Fruit fly (Drosophila melanogaster) whole organism, embryonic: ENCODE measurements around the gene CG2841.

Experiments
- Ada2b ChIP-seq: fragments of 200-800 bp; sonication (Bioruptor generic); IDR thresholded peaks from 2 replicates; pipeline ENCODE4 v1.3.6; 2022; ENCODE audit warnings: missing biosample characterization, missing genetic modification characterization
- Antp ChIP-seq: fragments of 200-800 bp; sonication (Bioruptor generic); optimal IDR thresholded peaks from 3 replicates; lab custom pipeline; 2016; ENCODE audit warnings: missing biosample characterization, missing genetic modification characterization
- B-H1 ChIP-seq: fragments of 200-800 bp; sonication (Bioruptor generic); IDR thresholded peaks from 3 replicates; pipeline ENCODE4 v1.3.6; 2022; ENCODE audit warnings: missing biosample characterization, missing genetic modification characterization
- B-H2 ChIP-seq: fragments of 200-800 bp; sonication (Bioruptor generic); optimal IDR thresholded peaks from 2 replicates; lab custom pipeline; 2018; ENCODE audit warnings: missing biosample characterization, mild to moderate bottlenecking, missing genetic modification characterization
- BEAF-32 ChIP-seq: fragments of 200-800 bp; sonication (Bioruptor generic); optimal IDR thresholded peaks from 3 replicates; lab custom pipeline; 2017; ENCODE audit warnings: missing biosample characterization, missing genetic modification characterization, mild to moderate bottlenecking, moderate library complexity, missing genetic modification reagents
- Blimp-1 ChIP-seq: fragments of 200-800 bp; sonication (Bioruptor generic); optimal IDR thresholded peaks from 3 replicates; lab custom pipeline; 2018; ENCODE audit warnings: missing biosample characterization, missing genetic modification characterization, mild to moderate bottlenecking, moderate library complexity, missing genetic modification reagents
- CG10274 ChIP-seq: fragments of 200-800 bp; sonication (Bioruptor generic); optimal IDR thresholded peaks from 3 replicates; lab custom pipeline; 2017; ENCODE audit warnings: missing biosample characterization, mild to moderate bottlenecking, missing genetic modification characterization
- CG10543 ChIP-seq: fragments of 200-800 bp; sonication (Bioruptor generic); optimal IDR thresholded peaks from 3 replicates; lab custom pipeline; 2017; ENCODE audit warnings: missing biosample characterization, mild to moderate bottlenecking, missing genetic modification characterization, moderate library complexity
- CG10959 ChIP-seq: fragments of 200-800 bp; sonication (Bioruptor generic); IDR thresholded peaks from 2 replicates; pipeline ENCODE4 v1.3.6; 2022; ENCODE audit warnings: missing biosample characterization, missing genetic modification characterization
- CG12104 ChIP-seq: fragments of 200-800 bp; sonication (Bioruptor generic); optimal IDR thresholded peaks from 3 replicates; lab custom pipeline; 2016; ENCODE audit warnings: missing biosample characterization, missing genetic modification characterization
- CG12299 ChIP-seq: fragments of 200-800 bp; sonication (Bioruptor generic); optimal IDR thresholded peaks from 2 replicates; lab custom pipeline; 2018; ENCODE audit warnings: missing biosample characterization, mild to moderate bottlenecking, missing genetic modification characterization
- CG13287 ChIP-seq: fragments of 200-800 bp; sonication (Bioruptor generic); IDR thresholded peaks from 2 replicates; pipeline ENCODE4 v1.3.6; 2022; ENCODE audit warnings: missing biosample characterization, missing genetic modification characterization; ENCODE audit not compliant: partially characterized antibody
- CG14860 ChIP-seq: fragments of 200-800 bp; sonication (Bioruptor generic); IDR thresholded peaks from 3 replicates; pipeline ENCODE4 v1.3.6; 2022; ENCODE audit warnings: missing biosample characterization, missing genetic modification characterization; ENCODE audit not compliant: partially characterized antibody
- CG1792 ChIP-seq: fragments of 200-800 bp; sonication (Bioruptor generic); optimal IDR thresholded peaks from 2 replicates; lab custom pipeline; 2016; ENCODE audit warnings: missing biosample characterization, missing genetic modification characterization
- CG1832 ChIP-seq: fragments of 200-800 bp; sonication (Bioruptor generic); optimal IDR thresholded peaks from 2 replicates; lab custom pipeline; 2017; ENCODE audit warnings: missing biosample characterization, mild to moderate bottlenecking, missing genetic modification characterization, inconsistent platforms
- CG31441 ChIP-seq: fragments of 200-800 bp; sonication (Bioruptor generic); IDR thresholded peaks from 2 replicates; pipeline ENCODE4 v1.3.6; 2022; ENCODE audit warnings: missing biosample characterization, missing genetic modification characterization
- CG34376 ChIP-seq: fragments of 200-800 bp; sonication (Bioruptor generic); optimal IDR thresholded peaks from 2 replicates; lab custom pipeline; 2018; ENCODE audit warnings: missing biosample characterization, mild to moderate bottlenecking, missing genetic modification characterization
- CG3726 ChIP-seq: fragments of 200-800 bp; sonication (Bioruptor generic); IDR thresholded peaks from 3 replicates; pipeline ENCODE4, ENCODE4 v1.3.6; 2022; ENCODE audit warnings: missing biosample characterization, missing genetic modification characterization
- CG5953 ChIP-seq: fragments of 200-800 bp; sonication (Bioruptor generic); IDR thresholded peaks from 2 replicates; pipeline ENCODE4 v1.3.6; 2022; ENCODE audit warnings: missing biosample characterization, missing genetic modification characterization
- CG6254 ChIP-seq: fragments of 200-800 bp; sonication (Bioruptor generic); optimal IDR thresholded peaks from 3 replicates; lab custom pipeline; 2017; ENCODE audit warnings: mild to moderate bottlenecking, missing biosample characterization, missing genetic modification reagents, missing genetic modification characterization
- CG6854 ChIP-seq: fragments of 200-800 bp; sonication (Bioruptor generic); optimal IDR thresholded peaks from 3 replicates; lab custom pipeline; 2017; ENCODE audit warnings: missing biosample characterization, mild to moderate bottlenecking, missing genetic modification characterization
- CG8281 ChIP-seq: fragments of 200-800 bp; sonication (Bioruptor generic); optimal IDR thresholded peaks from 2 replicates; lab custom pipeline; 2018; ENCODE audit warnings: missing biosample characterization, mild to moderate bottlenecking, missing genetic modification characterization, moderate library complexity
- CG9797 ChIP-seq: fragments of 200-800 bp; sonication (Bioruptor generic); optimal IDR thresholded peaks from 3 replicates; lab custom pipeline; 2018; ENCODE audit warnings: missing biosample characterization, mild to moderate bottlenecking, missing genetic modification characterization
- CG9817 ChIP-seq: fragments of 200-800 bp; sonication (Bioruptor generic); optimal IDR thresholded peaks from 2 replicates; lab custom pipeline; 2018; ENCODE audit warnings: missing biosample characterization, mild to moderate bottlenecking, missing genetic modification characterization, moderate library complexity
- CrebB ChIP-seq: fragments of 200-800 bp; sonication (Bioruptor generic); optimal IDR thresholded peaks from 3 replicates; lab custom pipeline; 2018; ENCODE audit warnings: missing biosample characterization, mild to moderate bottlenecking, missing genetic modification characterization
- Dfd ChIP-seq, 2 experiments: fragments of >200 bp; optimal IDR thresholded peaks; 2 replicates each; lab custom pipeline; 2017; ENCODE audit warnings: missing biosample characterization in 2 of 2, missing genetic modification characterization in 2 of 2
- Ets65A ChIP-seq: fragments of 200-800 bp; sonication (Bioruptor generic); peaks from one replicate; lab custom pipeline; 2016; ENCODE audit warnings: missing biosample characterization, missing genetic modification characterization
- HHEX ChIP-seq: fragments of 200-800 bp; sonication (Bioruptor generic); optimal IDR thresholded peaks from 3 replicates; lab custom pipeline; 2017; ENCODE audit warnings: missing biosample characterization, mild to moderate bottlenecking, missing genetic modification characterization, missing genetic modification reagents
- Hand ChIP-seq: fragments of 200-800 bp; sonication (Bioruptor generic); optimal IDR thresholded peaks from 2 replicates; lab custom pipeline; 2017; ENCODE audit warnings: mild to moderate bottlenecking, missing biosample characterization, missing genetic modification reagents, missing genetic modification characterization
- Hey ChIP-seq: fragments of 200-800 bp; sonication (Bioruptor generic); optimal IDR thresholded peaks from 3 replicates; lab custom pipeline; 2018; ENCODE audit warnings: missing biosample characterization, mild to moderate bottlenecking, missing genetic modification characterization
- Oli ChIP-seq: fragments of 200-800 bp; sonication (Bioruptor generic); optimal IDR thresholded peaks from 2 replicates; lab custom pipeline; 2018; ENCODE audit warnings: missing biosample characterization, mild to moderate bottlenecking, missing genetic modification characterization, moderate library complexity
- TFAM ChIP-seq: fragments of 200-800 bp; sonication (Bioruptor generic); optimal IDR thresholded peaks from 2 replicates; lab custom pipeline; 2017; ENCODE audit warnings: missing biosample characterization, missing genetic modification characterization, inconsistent platforms
- ase ChIP-seq: fragments of 200-800 bp; sonication (Bioruptor generic); IDR thresholded peaks from 3 replicates; pipeline ENCODE4 v1.3.6; 2022; ENCODE audit warnings: missing biosample characterization, missing genetic modification characterization
- emc ChIP-seq: fragments of 200-800 bp; sonication (Bioruptor generic); optimal IDR thresholded peaks from 2 replicates; lab custom pipeline; 2016; ENCODE audit warnings: missing biosample characterization, missing genetic modification characterization
- exex ChIP-seq: fragments of 200-800 bp; sonication (Bioruptor generic); optimal IDR thresholded peaks from 4 replicates; lab custom pipeline; 2018; ENCODE audit warnings: missing biosample characterization, mild to moderate bottlenecking, missing genetic modification characterization, moderate library complexity
- fu2 ChIP-seq: fragments of 200-800 bp; sonication (Bioruptor generic); optimal IDR thresholded peaks from 2 replicates; lab custom pipeline; 2016; ENCODE audit warnings: missing biosample characterization, missing genetic modification characterization
- kay ChIP-seq: fragments of 200-800 bp; sonication (Bioruptor generic); optimal IDR thresholded peaks from 2 replicates; lab custom pipeline; 2016; ENCODE audit warnings: missing biosample characterization, missing genetic modification characterization
- nmo ChIP-seq: fragments of 200-800 bp; sonication (Bioruptor generic); optimal IDR thresholded peaks from 2 replicates; lab custom pipeline; 2018; ENCODE audit warnings: missing biosample characterization, mild to moderate bottlenecking, missing genetic modification characterization, moderate library complexity
- oc ChIP-seq: fragments of 200-800 bp; sonication (Bioruptor generic); optimal IDR thresholded peaks from 2 replicates; lab custom pipeline; 2018; ENCODE audit warnings: missing biosample characterization, mild to moderate bottlenecking, missing genetic modification characterization, moderate library complexity
- pita ChIP-seq: fragments of 200-800 bp; sonication (Bioruptor generic); optimal IDR thresholded peaks from 2 replicates; lab custom pipeline; 2017; ENCODE audit warnings: missing biosample characterization, mild to moderate bottlenecking, missing genetic modification characterization
- psq ChIP-seq: fragments of 200-800 bp; sonication (Bioruptor generic); optimal IDR thresholded peaks from 2 replicates; lab custom pipeline; 2017; ENCODE audit warnings: missing biosample characterization, missing genetic modification characterization
- pum ChIP-seq: fragments of 200-800 bp; sonication (Bioruptor generic); optimal IDR thresholded peaks from 2 replicates; lab custom pipeline; 2016; ENCODE audit warnings: missing biosample characterization, missing genetic modification characterization
- sd ChIP-seq: fragments of 200-800 bp; sonication (Bioruptor generic); optimal IDR thresholded peaks from 3 replicates; lab custom pipeline; 2018; ENCODE audit warnings: missing biosample characterization, mild to moderate bottlenecking, missing genetic modification characterization, moderate library complexity
- shn ChIP-seq: fragments of 200-800 bp; sonication (Bioruptor generic); optimal IDR thresholded peaks from 3 replicates; lab custom pipeline; 2016; ENCODE audit warnings: missing biosample characterization, missing genetic modification characterization
- slbo ChIP-seq: fragments of 200-800 bp; sonication (Bioruptor generic); IDR thresholded peaks from 2 replicates; pipeline ENCODE4 v1.3.6; 2022; ENCODE audit warnings: missing biosample characterization, missing genetic modification characterization
- sqz ChIP-seq: fragments of 200-800 bp; sonication (Bioruptor generic); optimal IDR thresholded peaks from 3 replicates; lab custom pipeline; 2018; ENCODE audit warnings: missing biosample characterization, mild to moderate bottlenecking, missing genetic modification characterization
- sr ChIP-seq: fragments of 200-800 bp; sonication (Bioruptor generic); IDR thresholded peaks from 3 replicates; pipeline ENCODE4 v1.3.6; 2022; ENCODE audit warnings: missing biosample characterization, missing genetic modification characterization
- tna ChIP-seq: fragments of 200-800 bp; sonication (Bioruptor generic); IDR thresholded peaks from 2 replicates; pipeline ENCODE4 v1.3.6; 2022; ENCODE audit warnings: missing biosample characterization, missing genetic modification characterization; ENCODE audit not compliant: partially characterized antibody
- tup ChIP-seq: fragments of 200-800 bp; sonication (Bioruptor generic); optimal IDR thresholded peaks from 2 replicates; lab custom pipeline; 2016; ENCODE audit warnings: missing biosample characterization, mild to moderate bottlenecking, missing genetic modification characterization, moderate library complexity
- wdn ChIP-seq: fragments of 200-800 bp; sonication (Bioruptor generic); IDR thresholded peaks from 2 replicates; pipeline ENCODE4 v1.3.6; 2022; ENCODE audit warnings: missing biosample characterization, missing genetic modification characterization
- zfh1 ChIP-seq: fragments of 200-800 bp; sonication (Bioruptor generic); IDR thresholded peaks from 3 replicates; pipeline ENCODE4 v1.3.6; 2022; ENCODE audit warnings: missing biosample characterization, missing genetic modification characterization

The CG2841 gene

dm6 chrX:2329312-2329711 is 36.8 kb downstream of the CG2841 start (continued):
- TF ChIP-seq nmo (GFP tag; lab: Kevin White, UChicago) (peak; percentile 81), wdn (GFP tag; lab: Robert Waterston, UW) (peak; percentile 59; the same call in 1 of the 2 replicates), pita (GFP tag; lab: Kevin White, UChicago) (no peak), CG6854 (GFP tag; lab: Kevin White, UChicago) (peak; percentile 38), Ada2b (peak; percentile 29; the same call in 1 of the 2 replicates), shn (GFP tag; lab: Kevin White, UChicago) (peak; percentile 68), B-H1 (GFP tag; lab: Robert Waterston, UW) (peak; percentile 50; the same call in 2 of the 3 replicates), CG6254 (GFP tag; lab: Kevin White, UChicago) (peak; percentile 45), CG3726 (0 out of 3 replicates have a peak, but pooled peaks have one; percentile 51), slbo (peak; percentile 82), Hey (no peak), CG10959 (GFP tag; lab: Robert Waterston, UW) (peak; percentile 65), CG10274 (GFP tag; lab: Kevin White, UChicago) (no peak), emc (peak; percentile 4), CG5953 (GFP tag; lab: Robert Waterston, UW) (peak; percentile 75), CG1832 (GFP tag; lab: Kevin White, UChicago) (no peak), sqz (GFP tag; lab: Kevin White, UChicago) (peak; percentile 32), ase (GFP tag; lab: Robert Waterston, UW) (no peak), tup (GFP tag; lab: Kevin White, UChicago) (no peak), kay (GFP tag; lab: Kevin White, UChicago) (peak; percentile 31), CG9797 (GFP tag; lab: Kevin White, UChicago) (no peak), sd (tag; lab: Kevin White, UChicago) (peak; percentile 34), CG1792 (GFP tag; lab: Kevin White, UChicago) (peak; percentile 66), psq (GFP tag; lab: Kevin White, UChicago) (peak; percentile 45), CG12299 (tag; lab: Kevin White, UChicago) (peak; percentile 38), exex (tag; lab: Kevin White, UChicago) (peak; percentile 2), Blimp-1 (GFP tag; lab: Kevin White, UChicago) (peak; percentile 63), oc (tag; lab: Kevin White, UChicago) (peak; percentile 59), BEAF-32 (GFP tag; lab: Kevin White, UChicago) (no peak), Hand (GFP tag; lab: Kevin White, UChicago) (peak; percentile 2), TFAM (GFP tag; lab: Kevin White, UChicago) (no peak), CG12104 (GFP tag; lab: Kevin White, UChicago) (no peak), Dfd (GFP tag; optimal IDR thresholded peaks at IDR 0.05; lab: Kevin White, UChicago) (no peak), Ets65A (GFP tag; lab: Kevin White, UChicago) (peak; percentile 95), B-H2 (no peak), Antp (peak; percentile 76), HHEX (GFP tag; lab: Kevin White, UChicago) (peak; percentile 41), CG34376 (GFP tag; lab: Kevin White, UChicago) (no peak), pum (GFP tag; lab: Kevin White, UChicago) (peak; percentile 68), CG14860 (no peak), CG9817 (tag; lab: Kevin White, UChicago) (peak; percentile 54), CG8281 (no peak), CG13287 (GFP tag; lab: Robert Waterston, UW) (no peak), CG10543 (peak; percentile 9), fu2 (peak; percentile 58), tna (GFP tag; lab: Robert Waterston, UW) (no peak), CG31441 (GFP tag; lab: Robert Waterston, UW) (peak; percentile 57), sr (GFP tag; lab: Robert Waterston, UW) (no peak), Oli (peak; percentile 66), CrebB (tag; lab: Kevin White, UChicago) (peak; percentile 3), zfh1 (GFP tag; lab: Robert Waterston, UW) (peak; percentile 76)
